Worm (Caenorhabditis elegans) whole organism, mixed stage, embryonic: Measurements from ENCODE around the gene drh-1.

Source experiments
- M03D4.4 ChIP-seq: sonication (generic microtip); optimal IDR thresholded peaks from 2 replicates; lab custom pipeline; 2017; ENCODE audit warnings: mild to moderate bottlenecking, missing genetic modification characterization, missing compliant biosample characterization
- bed-3 ChIP-seq: fragments of 200-800 bp; sonication (Bioruptor generic); optimal IDR thresholded peaks from 3 replicates; lab custom pipeline; 2018; ENCODE audit warnings: mild to moderate bottlenecking, missing genetic modification characterization, moderate library complexity, missing compliant biosample characterization
- blmp-1 ChIP-seq: fragments of 150-350 bp; optimal IDR thresholded peaks from 2 replicates; lab custom pipeline; 2014; ENCODE audit warnings: missing biosample characterization, missing genetic modification characterization
- ceh-39 ChIP-seq: fragments of 150-350 bp; optimal IDR thresholded peaks from 2 replicates; lab custom pipeline; 2014; ENCODE audit warnings: missing biosample characterization, missing genetic modification characterization
- ceh-83 ChIP-seq: fragments of 200-800 bp; sonication (Bioruptor generic); optimal IDR thresholded peaks from 2 replicates; lab custom pipeline; 2018; ENCODE audit warnings: mild to moderate bottlenecking, missing genetic modification characterization, missing compliant biosample characterization
- ces-1 ChIP-seq: fragments of 150-350 bp; optimal IDR thresholded peaks from 2 replicates; lab custom pipeline; 2014; ENCODE audit warnings: missing biosample characterization, missing genetic modification reagents, missing genetic modification characterization
- drap-1 ChIP-seq: fragments of 200-800 bp; sonication (Bioruptor generic); optimal IDR thresholded peaks from 3 replicates; lab custom pipeline; 2018; ENCODE audit warnings: mild to moderate bottlenecking, missing genetic modification characterization, missing compliant biosample characterization
- elt-1 ChIP-seq: sonication (generic microtip); optimal IDR thresholded peaks from 2 replicates; lab custom pipeline; 2017; ENCODE audit warnings: missing genetic modification characterization, mild to moderate bottlenecking, missing compliant biosample characterization, antibody characterized with exemption, moderate library complexity, borderline replicate concordance; ENCODE audit not compliant: insufficient read depth
- elt-3 ChIP-seq: fragments of 150-350 bp; optimal IDR thresholded peaks from 2 replicates; lab custom pipeline; 2014; ENCODE audit warnings: missing biosample characterization, missing genetic modification characterization
- flh-1 ChIP-seq: fragments of 200-800 bp; sonication (Bioruptor generic); optimal IDR thresholded peaks from 2 replicates; lab custom pipeline; 2018; ENCODE audit warnings: mild to moderate bottlenecking, missing genetic modification characterization, moderate library complexity, missing compliant biosample characterization
- lin-13 ChIP-seq: fragments of 150-350 bp; optimal IDR thresholded peaks from 2 replicates; lab custom pipeline; 2014; ENCODE audit warnings: missing biosample characterization, missing genetic modification characterization
- lin-32 ChIP-seq: fragments of 200-800 bp; sonication (Bioruptor generic); optimal IDR thresholded peaks from 2 replicates; lab custom pipeline; 2018; ENCODE audit warnings: mild to moderate bottlenecking, missing genetic modification characterization, missing compliant biosample characterization
- lsy-2 ChIP-seq: fragments of 150-350 bp; optimal IDR thresholded peaks from 2 replicates; lab custom pipeline; 2014; ENCODE audit warnings: missing biosample characterization, missing genetic modification characterization
- mep-1 ChIP-seq: fragments of 150-350 bp; optimal IDR thresholded peaks from 2 replicates; lab custom pipeline; 2017; ENCODE audit warnings: missing biosample characterization, missing genetic modification reagents, missing genetic modification characterization, inconsistent platforms
- mls-2 ChIP-seq: sonication (generic microtip); optimal IDR thresholded peaks from 2 replicates; lab custom pipeline; 2016; ENCODE audit warnings: mild to moderate bottlenecking, missing genetic modification characterization, moderate library complexity, missing compliant biosample characterization
- nhr-12 ChIP-seq: fragments of 150-350 bp; optimal IDR thresholded peaks from 2 replicates; lab custom pipeline; 2014; ENCODE audit warnings: missing biosample characterization, missing genetic modification characterization
- nhr-2 ChIP-seq: fragments of 150-350 bp; optimal IDR thresholded peaks from 2 replicates; lab custom pipeline; 2014; ENCODE audit warnings: missing biosample characterization, missing genetic modification characterization
- nhr-237 ChIP-seq: fragments of 150-350 bp; optimal IDR thresholded peaks from 2 replicates; lab custom pipeline; 2014; ENCODE audit warnings: missing biosample characterization, missing genetic modification characterization
- nhr-76 ChIP-seq: sonication (generic microtip); optimal IDR thresholded peaks from 2 replicates; lab custom pipeline; 2017; ENCODE audit warnings: missing biosample characterization, missing genetic modification characterization
- pha-4 ChIP-seq: fragments of 150-350 bp; optimal IDR thresholded peaks from 2 replicates; lab custom pipeline; 2018; ENCODE audit warnings: missing biosample characterization, missing genetic modification reagents, missing genetic modification characterization
- sem-2 ChIP-seq: fragments of 200-800 bp; sonication (Bioruptor generic); optimal IDR thresholded peaks from 2 replicates; lab custom pipeline; 2018; ENCODE audit warnings: mild to moderate bottlenecking, missing genetic modification characterization, missing compliant biosample characterization
- sptf-1 ChIP-seq: sonication (generic microtip); optimal IDR thresholded peaks from 2 replicates; lab custom pipeline; 2017; ENCODE audit warnings: mild to moderate bottlenecking, missing genetic modification characterization, moderate library complexity, missing compliant biosample characterization
- tbx-8 ChIP-seq: fragments of 200-800 bp; sonication (Bioruptor generic); optimal IDR thresholded peaks from 2 replicates; lab custom pipeline; 2018; ENCODE audit warnings: mild to moderate bottlenecking, missing genetic modification characterization, moderate library complexity, missing compliant biosample characterization
- unc-120 ChIP-seq: sonication (generic microtip); optimal IDR thresholded peaks from 2 replicates; lab custom pipeline; 2017; ENCODE audit warnings: missing genetic modification characterization, missing compliant biosample characterization; ENCODE audit not compliant: poor library complexity, severe bottlenecking
- unc-39 ChIP-seq: fragments of 150-350 bp; optimal IDR thresholded peaks from 2 replicates; lab custom pipeline; 2014; ENCODE audit warnings: missing biosample characterization, missing genetic modification characterization
- unc-62 ChIP-seq: fragments of 150-350 bp; optimal IDR thresholded peaks from 2 replicates; lab custom pipeline; 2014; ENCODE audit warnings: missing biosample characterization, missing genetic modification reagents, missing genetic modification characterization
- zip-8 ChIP-seq: fragments of 150-350 bp; optimal IDR thresholded peaks from 2 replicates; lab custom pipeline; 2014; ENCODE audit warnings: missing biosample characterization, missing genetic modification characterization
- ztf-11 ChIP-seq: fragments of 150-350 bp; optimal IDR thresholded peaks from 2 replicates; lab custom pipeline; 2014; ENCODE audit warnings: missing biosample characterization, missing genetic modification characterization

The drh-1 gene

DNA sequence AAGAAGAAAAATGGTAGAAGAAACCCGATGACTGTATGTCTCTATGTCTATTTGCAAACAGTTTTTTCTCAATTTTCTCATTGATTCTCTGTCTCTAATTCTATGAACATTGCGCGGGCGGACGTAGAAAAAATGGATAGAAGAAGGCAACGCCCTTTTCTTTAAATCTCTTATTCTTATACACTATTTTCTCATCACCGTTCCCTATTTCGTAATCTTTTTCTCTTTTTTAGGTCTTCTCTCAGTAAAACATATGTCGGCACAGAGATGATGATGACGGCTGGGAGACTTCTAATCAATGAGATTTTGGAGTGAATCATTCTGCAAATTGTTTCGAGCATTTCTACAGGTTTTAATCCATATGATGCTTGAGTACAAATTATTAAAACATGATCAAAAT, 9.0 kb upstream of the drh-1 start:
- TF ChIP-seq lin-32 (GFP tag; lab: Kevin White, UChicago) (no peak), unc-120 (no peak)

DNA sequence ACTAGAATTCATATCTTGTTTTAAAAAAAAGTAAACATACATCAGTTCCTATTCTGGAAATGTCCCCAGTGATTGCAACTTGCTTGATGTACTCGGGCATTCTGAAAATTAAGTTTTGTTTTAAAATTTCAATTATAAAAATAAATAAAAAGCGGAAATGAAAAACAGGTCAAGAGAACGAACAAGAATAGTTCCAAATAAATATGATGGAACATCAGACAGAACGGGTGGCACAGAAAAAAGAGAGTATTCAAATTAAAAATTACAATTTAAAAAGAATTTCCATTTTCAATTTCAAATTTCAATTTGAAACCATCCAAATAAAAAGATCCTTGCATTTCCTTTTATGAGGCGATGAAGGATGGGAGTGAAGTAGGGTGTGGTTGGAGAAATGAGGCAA, 8.1 kb upstream of the drh-1 start, which contains the start of gene C01B10.3:
TSS of gene C01B10.3 (minus strand) at position 101 of the 400 bp plus-strand sequence.
- TF ChIP-seq sem-2 (GFP tag; lab: Kevin White, UChicago) (no peak), lin-13 (tag; lab: Kevin White, UChicago) (no peak)

DNA sequence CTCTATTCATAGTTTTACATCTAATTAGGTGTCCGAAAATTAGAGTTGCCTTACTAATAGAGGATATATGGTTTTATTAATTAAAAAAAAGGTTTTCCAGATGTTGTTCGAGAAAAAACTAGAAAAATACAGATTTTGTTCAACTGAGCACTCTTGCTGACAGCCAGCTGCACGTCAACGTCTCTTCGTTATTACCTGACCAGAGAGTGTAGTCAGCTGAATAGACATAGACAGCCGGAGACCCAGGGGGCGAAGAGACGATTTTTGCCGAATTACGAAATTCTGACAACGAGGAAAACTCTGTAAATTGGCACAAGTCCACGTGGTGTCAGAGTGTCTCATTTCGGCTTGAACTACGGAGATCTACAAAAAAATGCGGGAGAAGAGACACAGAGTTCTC, 5.5 kb upstream of the drh-1 start:
- no peak for TF ChIP-seq nhr-12 (tag; lab: Kevin White, UChicago)
- no peak for TF ChIP-seq unc-62 (GFP tag; lab: Kevin White, UChicago)
- no peak for TF ChIP-seq unc-39 (tag; lab: Kevin White, UChicago)
- TF ChIP-seq sptf-1 (tag; lab: Kevin White, UChicago) = no peak
- no peak for TF ChIP-seq M03D4.4 (tag; lab: Kevin White, UChicago)
- TF ChIP-seq pha-4 (tag; lab: Kevin White, UChicago) = no peak
- TF ChIP-seq ces-1 = no peak
- no peak for TF ChIP-seq elt-3 (tag; lab: Kevin White, UChicago)
- TF ChIP-seq blmp-1 (tag; lab: Kevin White, UChicago) = no peak
- TF ChIP-seq mls-2 (tag; lab: Kevin White, UChicago) = no peak
- no peak for TF ChIP-seq tbx-8 (GFP tag; lab: Kevin White, UChicago)
- TF ChIP-seq drap-1 (GFP tag; lab: Kevin White, UChicago) = no peak
- no peak for TF ChIP-seq unc-120
- no peak for TF ChIP-seq bed-3 (GFP tag; lab: Kevin White, UChicago)
- no peak for TF ChIP-seq zip-8 (tag; lab: Kevin White, UChicago)

ce11 chrIV:6607059-6607458, 6.1 kb downstream of the drh-1 start:
- TF ChIP-seq sptf-1 (tag; lab: Kevin White, UChicago) (no peak), nhr-12 (tag; lab: Kevin White, UChicago) (no peak), mep-1 (tag; lab: Kevin White, UChicago) (no peak), ceh-39 (tag; lab: Kevin White, UChicago) (no peak)

- TF ChIP-seq flh-1 = no peak
- no peak for TF ChIP-seq unc-62 (GFP tag; lab: Kevin White, UChicago)
- no peak for TF ChIP-seq ceh-83 (GFP tag; lab: Kevin White, UChicago)
- TF ChIP-seq nhr-2 (tag; lab: Kevin White, UChicago) = no peak
- TF ChIP-seq ztf-11 (tag; lab: Kevin White, UChicago) = no peak
Observed at ce11 chrIV:6606587-6606986, 6.6 kb downstream of the drh-1 start.

DNA sequence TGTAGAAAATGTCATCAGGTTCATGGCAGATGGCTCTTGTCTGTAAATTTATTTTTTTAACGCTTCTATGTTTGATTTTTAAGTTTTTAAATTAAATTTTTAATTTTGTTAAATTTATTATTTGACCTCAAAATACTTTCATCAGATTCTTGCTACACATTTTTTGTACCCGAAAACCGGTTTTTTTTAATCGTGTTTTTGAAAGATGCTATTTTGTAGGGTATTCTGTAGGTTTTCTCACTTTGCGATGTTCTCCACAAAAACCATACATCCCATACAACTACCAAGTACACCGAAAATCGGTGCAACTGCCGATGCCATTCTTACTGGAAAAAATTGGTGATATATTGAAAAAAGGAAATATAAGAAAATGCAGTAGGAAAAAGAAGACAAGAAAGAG, 7.3 kb downstream of the drh-1 start, which contains the start of gene nstp-2:
TSS of gene nstp-2 (minus strand) at position 326 of the 400 bp plus-strand sequence.
- TF ChIP-seq nhr-76 = no peak
- TF ChIP-seq ztf-11 (tag; lab: Kevin White, UChicago) = no peak
- TF ChIP-seq elt-1 (tag; lab: Kevin White, UChicago) = no peak
- no peak for TF ChIP-seq nhr-237
- no peak for TF ChIP-seq bed-3 (GFP tag; lab: Kevin White, UChicago)

DNA sequence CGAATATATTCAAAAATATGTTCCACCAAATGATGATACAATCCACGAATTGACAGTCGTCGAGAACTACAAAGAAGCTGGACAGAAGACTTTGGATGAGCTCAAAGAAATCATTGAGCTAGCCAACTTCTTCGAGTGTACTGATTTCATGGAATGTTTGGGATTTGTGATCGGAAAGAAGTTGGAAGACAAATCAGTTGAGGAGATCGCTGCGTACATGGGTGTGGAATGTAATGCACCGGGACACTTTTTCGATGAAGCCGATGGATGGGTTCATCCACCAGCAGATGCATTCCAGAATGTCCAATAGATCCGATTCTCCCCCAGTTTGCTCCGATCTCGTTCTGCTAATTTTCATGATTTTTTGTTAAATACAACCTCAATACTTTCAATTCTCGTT, 9.6 kb downstream of the drh-1 start:
- TF ChIP-seq nhr-2 (tag; lab: Kevin White, UChicago) (no peak), nhr-237 (no peak), unc-62 (GFP tag; lab: Kevin White, UChicago) (no peak)

DNA sequence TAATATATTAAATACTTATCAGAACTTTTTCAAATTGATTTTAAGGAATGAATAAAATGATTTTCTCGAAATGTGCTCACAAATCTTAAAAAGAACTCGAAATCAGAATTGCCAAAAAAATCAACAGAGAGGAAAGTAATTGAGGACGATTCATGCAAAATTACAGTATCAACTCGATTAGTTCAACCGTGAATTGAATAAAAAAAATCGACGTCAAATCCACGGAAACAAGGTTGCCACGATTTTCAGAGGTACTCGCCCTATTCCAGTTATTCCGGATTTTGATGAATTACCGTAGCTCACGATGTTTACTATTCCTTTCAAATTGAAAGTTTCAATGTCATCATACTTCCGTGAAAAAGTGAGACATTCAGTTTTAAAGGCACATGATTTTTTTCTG, 10.8 kb downstream of the drh-1 start, which contains the start of gene F15B10.3:
TSS of gene F15B10.3 (plus strand) at position 301 of the 400 bp plus-strand sequence.
- TF ChIP-seq sem-2 (GFP tag; lab: Kevin White, UChicago) (no peak), ztf-11 (tag; lab: Kevin White, UChicago) (no peak), lin-32 (GFP tag; lab: Kevin White, UChicago) (no peak), lsy-2 (tag; lab: Kevin White, UChicago) (no peak), M03D4.4 (tag; lab: Kevin White, UChicago) (no peak), flh-1 (no peak), pha-4 (tag; lab: Kevin White, UChicago) (no peak), ceh-83 (GFP tag; lab: Kevin White, UChicago) (no peak), nhr-76 (no peak), unc-62 (GFP tag; lab: Kevin White, UChicago) (no peak), nhr-237 (no peak)
